Fruit fly (Drosophila melanogaster) whole organism, adult: Measurements from ENCODE around the gene CG10254.

Experiments
- CG12768 ChIP-seq: fragments of 200-800 bp; sonication (Bioruptor generic); optimal IDR thresholded peaks from 2 replicates; lab custom pipeline; 2017; ENCODE audit warnings: missing biosample characterization, missing genetic modification characterization, mild to moderate bottlenecking, moderate library complexity, missing genetic modification reagents
- Crg-1 ChIP-seq: fragments of 200-800 bp; sonication (Bioruptor generic); optimal IDR thresholded peaks from 2 replicates; lab custom pipeline; 2016; ENCODE audit warnings: missing biosample characterization, missing genetic modification characterization
- cic ChIP-seq: fragments of 200-800 bp; sonication (Bioruptor generic); optimal IDR thresholded peaks from 2 replicates; lab custom pipeline; 2017; ENCODE audit warnings: missing biosample characterization, mild to moderate bottlenecking, missing genetic modification characterization, moderate library complexity
- kay ChIP-seq: fragments of 200-800 bp; sonication (Bioruptor generic); peaks from one replicate; lab custom pipeline; 2016; ENCODE audit warnings: missing biosample characterization, missing genetic modification characterization, borderline replicate concordance
- tj ChIP-seq: fragments of 200-800 bp; sonication (Bioruptor generic); optimal IDR thresholded peaks from 3 replicates; lab custom pipeline; 2017; ENCODE audit warnings: missing biosample characterization, mild to moderate bottlenecking, missing genetic modification characterization, moderate library complexity

- no peak for TF ChIP-seq CG12768 (GFP tag; lab: Kevin White, UChicago)
- TF ChIP-seq tj (GFP tag; lab: Kevin White, UChicago) = no peak
- no peak for TF ChIP-seq kay (GFP tag; lab: Kevin White, UChicago)
- TF ChIP-seq cic (GFP tag; lab: Kevin White, UChicago) = no peak
- TF ChIP-seq Crg-1 = no peak
Observed at dm6 chr3R:23686924-23687323, 7.9 kb downstream of the CG10254 start.
